Fruit fly (Drosophila melanogaster) whole organism, embryonic: ENCODE results near the gene CAHbeta.

ENCODE experiments used
- Aef1 ChIP-seq: fragments of 200-800 bp; sonication (Bioruptor generic); IDR thresholded peaks from 3 replicates; pipeline ENCODE4 v1.3.6; 2022; ENCODE audit warnings: missing biosample characterization, missing genetic modification characterization
- Bdp1 ChIP-seq: fragments of 200-800 bp; sonication (Bioruptor generic); optimal IDR thresholded peaks from 3 replicates; lab custom pipeline; 2016; ENCODE audit warnings: missing biosample characterization, missing genetic modification characterization
- CG10209 ChIP-seq: fragments of 200-800 bp; sonication (Bioruptor generic); optimal IDR thresholded peaks from 3 replicates; lab custom pipeline; 2017; ENCODE audit warnings: missing biosample characterization, mild to moderate bottlenecking, missing genetic modification characterization, missing genetic modification reagents
- CG1024 ChIP-seq: fragments of 200-800 bp; sonication (Bioruptor generic); IDR thresholded peaks from 2 replicates; pipeline ENCODE4 v1.3.6; 2022; ENCODE audit warnings: missing biosample characterization, missing genetic modification characterization
- CG10267 ChIP-seq: fragments of 200-800 bp; sonication (Bioruptor generic); optimal IDR thresholded peaks from 2 replicates; lab custom pipeline; 2018; ENCODE audit warnings: missing biosample characterization, mild to moderate bottlenecking, missing genetic modification characterization, moderate library complexity
- CG10654 ChIP-seq: fragments of 200-800 bp; sonication (Bioruptor generic); optimal IDR thresholded peaks from 2 replicates; lab custom pipeline; 2016; ENCODE audit warnings: missing biosample characterization, missing genetic modification characterization
- CG10979 ChIP-seq: fragments of 200-800 bp; sonication (Bioruptor generic); optimal IDR thresholded peaks from 2 replicates; lab custom pipeline; 2018; ENCODE audit warnings: missing biosample characterization, mild to moderate bottlenecking, missing genetic modification characterization, moderate library complexity
- CG11093 ChIP-seq: fragments of 200-800 bp; sonication (Bioruptor generic); IDR thresholded peaks from 3 replicates; pipeline ENCODE4 v1.3.6; 2022; ENCODE audit warnings: missing biosample characterization, missing genetic modification characterization
- CG12391 ChIP-seq: fragments of 200-800 bp; sonication (Bioruptor generic); optimal IDR thresholded peaks from 3 replicates; lab custom pipeline; 2018; ENCODE audit warnings: missing biosample characterization, mild to moderate bottlenecking, missing genetic modification characterization, moderate library complexity
- CG1602 ChIP-seq: fragments of 200-800 bp; sonication (Bioruptor generic); optimal IDR thresholded peaks from 3 replicates; lab custom pipeline; 2016; ENCODE audit warnings: missing biosample characterization, missing genetic modification characterization
- CG17829 ChIP-seq: fragments of 200-800 bp; optimal IDR thresholded peaks from 2 replicates; lab custom pipeline; 2019; ENCODE audit warnings: missing biosample characterization, mild to moderate bottlenecking, missing genetic modification characterization, moderate library complexity
- CG3065 ChIP-seq: fragments of 200-800 bp; sonication (Bioruptor generic); optimal IDR thresholded peaks from 2 replicates; lab custom pipeline; 2016; ENCODE audit warnings: missing biosample characterization, missing genetic modification characterization
- CG3281 ChIP-seq: fragments of 200-800 bp; sonication (Bioruptor generic); optimal IDR thresholded peaks from 3 replicates; lab custom pipeline; 2017; ENCODE audit warnings: missing biosample characterization, mild to moderate bottlenecking, missing genetic modification characterization
- CG33213 ChIP-seq: fragments of 200-800 bp; sonication (Bioruptor generic); optimal IDR thresholded peaks from 3 replicates; lab custom pipeline; 2016; ENCODE audit warnings: missing biosample characterization, missing genetic modification characterization
- CG3838 ChIP-seq: fragments of 200-800 bp; sonication (Bioruptor generic); optimal IDR thresholded peaks from 3 replicates; lab custom pipeline; 2016; ENCODE audit warnings: missing biosample characterization, missing genetic modification characterization
- CG6254 ChIP-seq: fragments of 200-800 bp; sonication (Bioruptor generic); optimal IDR thresholded peaks from 3 replicates; lab custom pipeline; 2017; ENCODE audit warnings: mild to moderate bottlenecking, missing biosample characterization, missing genetic modification reagents, missing genetic modification characterization
- CG6791 ChIP-seq: fragments of 200-800 bp; sonication (Bioruptor generic); IDR thresholded peaks from 3 replicates; pipeline ENCODE4 v1.3.6; 2022; ENCODE audit warnings: missing biosample characterization, missing genetic modification characterization; ENCODE audit not compliant: partially characterized antibody
- CG8359 ChIP-seq: fragments of 200-800 bp; sonication (Bioruptor generic); optimal IDR thresholded peaks from 2 replicates; lab custom pipeline; 2017; ENCODE audit warnings: missing biosample characterization, mild to moderate bottlenecking, missing genetic modification characterization, borderline replicate concordance
- CG9797 ChIP-seq: fragments of 200-800 bp; sonication (Bioruptor generic); optimal IDR thresholded peaks from 3 replicates; lab custom pipeline; 2018; ENCODE audit warnings: missing biosample characterization, mild to moderate bottlenecking, missing genetic modification characterization
- Hand ChIP-seq: fragments of 200-800 bp; sonication (Bioruptor generic); optimal IDR thresholded peaks from 2 replicates; lab custom pipeline; 2017; ENCODE audit warnings: mild to moderate bottlenecking, missing biosample characterization, missing genetic modification reagents, missing genetic modification characterization
- HmgZ ChIP-seq: fragments of 200-800 bp; sonication (Bioruptor generic); optimal IDR thresholded peaks from 2 replicates; lab custom pipeline; 2018; ENCODE audit warnings: missing biosample characterization, mild to moderate bottlenecking, missing genetic modification characterization
- Hr78 ChIP-seq, 2 experiments: fragments of 200-800 bp in 1 of 2; fragments of >200 bp in 1 of 2; sonication (Bioruptor generic) in 1 of 2; optimal IDR thresholded peaks; 2 replicates each; lab custom pipeline; 2017 to 2019; ENCODE audit warnings: missing biosample characterization in 2 of 2, missing genetic modification characterization in 2 of 2, mild to moderate bottlenecking in 1 of 2, moderate library complexity in 1 of 2
- Lhr ChIP-seq: fragments of 200-800 bp; sonication (Bioruptor generic); optimal IDR thresholded peaks from 3 replicates; lab custom pipeline; 2017; ENCODE audit warnings: mild to moderate bottlenecking, missing biosample characterization, missing genetic modification reagents, missing genetic modification characterization
- Nf-YC ChIP-seq: fragments of 200-800 bp; optimal IDR thresholded peaks from 3 replicates; lab custom pipeline; 2019; ENCODE audit warnings: missing biosample characterization, mild to moderate bottlenecking, missing genetic modification characterization, moderate library complexity
- Oaz ChIP-seq: fragments of 200-800 bp; sonication (Bioruptor generic); IDR thresholded peaks from 2 replicates; pipeline ENCODE4 v1.3.6; 2022; ENCODE audit warnings: missing biosample characterization, missing genetic modification characterization
- Ptx1 ChIP-seq: fragments of 200-800 bp; sonication (Bioruptor generic); IDR thresholded peaks from 2 replicates; pipeline ENCODE4 v1.3.6; 2022; ENCODE audit warnings: missing biosample characterization, missing genetic modification characterization
- Six4 ChIP-seq: fragments of 200-800 bp; sonication (Bioruptor generic); optimal IDR thresholded peaks from 2 replicates; lab custom pipeline; 2016; ENCODE audit warnings: missing biosample characterization, missing genetic modification characterization
- Sox102F ChIP-seq: fragments of 200-800 bp; sonication (Bioruptor generic); optimal IDR thresholded peaks from 2 replicates; lab custom pipeline; 2018; ENCODE audit warnings: missing biosample characterization, mild to moderate bottlenecking, missing genetic modification characterization, moderate library complexity
- Vsx1 ChIP-seq: fragments of 200-800 bp; sonication (Bioruptor generic); optimal IDR thresholded peaks from 2 replicates; lab custom pipeline; 2017; ENCODE audit warnings: missing biosample characterization, mild to moderate bottlenecking, missing genetic modification characterization, missing genetic modification reagents
- ato ChIP-seq: fragments of 200-800 bp; sonication (Bioruptor generic); IDR thresholded peaks from 2 replicates; pipeline ENCODE4 v1.3.6; 2022; ENCODE audit warnings: missing biosample characterization, missing genetic modification characterization; ENCODE audit not compliant: partially characterized antibody
- bsh ChIP-seq, 2 experiments: fragments of 200-800 bp; sonication (Bioruptor generic); optimal IDR thresholded peaks; 2 replicates each; lab custom pipeline; 2017 to 2018; ENCODE audit warnings: mild to moderate bottlenecking in 2 of 2, missing biosample characterization in 2 of 2, missing genetic modification characterization in 2 of 2, moderate library complexity in 1 of 2
- chinmo ChIP-seq: fragments of 200-800 bp; sonication (Bioruptor generic); IDR thresholded peaks from 4 replicates; pipeline ENCODE4 v1.3.6; 2022; ENCODE audit warnings: missing biosample characterization, missing genetic modification characterization; ENCODE audit not compliant: partially characterized antibody
- dysf ChIP-seq: fragments of 200-800 bp; sonication (Bioruptor generic); IDR thresholded peaks from 3 replicates; pipeline ENCODE4 v1.3.6; 2022; ENCODE audit warnings: missing biosample characterization, missing genetic modification characterization
- ewg ChIP-seq: fragments of 200-800 bp; sonication (Bioruptor generic); optimal IDR thresholded peaks from 3 replicates; lab custom pipeline; 2017; ENCODE audit warnings: mild to moderate bottlenecking, missing biosample characterization, missing genetic modification reagents, missing genetic modification characterization
- gcm ChIP-seq: fragments of 200-800 bp; sonication (Bioruptor generic); optimal IDR thresholded peaks from 2 replicates; lab custom pipeline; 2019; ENCODE audit warnings: missing biosample characterization, mild to moderate bottlenecking, missing genetic modification characterization, moderate library complexity
- grau ChIP-seq: fragments of 200-800 bp; optimal IDR thresholded peaks from 3 replicates; lab custom pipeline; 2019; ENCODE audit warnings: missing biosample characterization, mild to moderate bottlenecking, missing genetic modification characterization, moderate library complexity
- insv ChIP-seq, 2 experiments: fragments of 200-800 bp; sonication (Bioruptor generic); optimal IDR thresholded peaks; 3 replicates each; lab custom pipeline; 2016 to 2018; ENCODE audit warnings: missing biosample characterization in 2 of 2, missing genetic modification characterization in 2 of 2
- kni ChIP-seq: fragments of 200-800 bp; sonication (Bioruptor generic); optimal IDR thresholded peaks from 3 replicates; lab custom pipeline; 2017; ENCODE audit warnings: mild to moderate bottlenecking, missing biosample characterization, missing genetic modification reagents, missing genetic modification characterization
- lmd ChIP-seq: fragments of 200-800 bp; sonication (Bioruptor generic); IDR thresholded peaks from 2 replicates; pipeline ENCODE4 v1.3.6; 2022; ENCODE audit warnings: missing biosample characterization, missing genetic modification characterization
- onecut ChIP-seq: fragments of 200-800 bp; sonication (Bioruptor generic); IDR thresholded peaks from 2 replicates; pipeline ENCODE4 v1.3.6; 2022; ENCODE audit warnings: missing biosample characterization, missing genetic modification characterization
- pros ChIP-seq: fragments of 200-800 bp; sonication (Bioruptor generic); optimal IDR thresholded peaks from 3 replicates; lab custom pipeline; 2019; ENCODE audit warnings: missing biosample characterization, mild to moderate bottlenecking, missing genetic modification characterization, moderate library complexity
- scrt ChIP-seq: fragments of 200-800 bp; sonication (Bioruptor generic); optimal IDR thresholded peaks from 2 replicates; lab custom pipeline; 2018; ENCODE audit warnings: missing biosample characterization, mild to moderate bottlenecking, missing genetic modification characterization, moderate library complexity
- seq ChIP-seq: fragments of 200-800 bp; sonication (Bioruptor generic); IDR thresholded peaks from 2 replicates; pipeline ENCODE4 v1.3.6; 2022; ENCODE audit warnings: missing biosample characterization, missing genetic modification characterization
- slbo ChIP-seq: fragments of 200-800 bp; sonication (Bioruptor generic); IDR thresholded peaks from 2 replicates; pipeline ENCODE4 v1.3.6; 2022; ENCODE audit warnings: missing biosample characterization, missing genetic modification characterization
- tx ChIP-seq: fragments of 200-800 bp; sonication (Bioruptor generic); optimal IDR thresholded peaks from 2 replicates; lab custom pipeline; 2016; ENCODE audit warnings: missing biosample characterization, missing genetic modification characterization
- unpg ChIP-seq: fragments of 200-800 bp; sonication (Bioruptor generic); optimal IDR thresholded peaks from 3 replicates; lab custom pipeline; 2018; ENCODE audit warnings: missing biosample characterization, mild to moderate bottlenecking, missing genetic modification characterization, moderate library complexity
- vvl ChIP-seq: fragments of 200-800 bp; sonication (Bioruptor generic); IDR thresholded peaks from 2 replicates; pipeline ENCODE4 v1.3.6; 2022; ENCODE audit warnings: missing biosample characterization, missing genetic modification characterization

CAHbeta gene

DNA sequence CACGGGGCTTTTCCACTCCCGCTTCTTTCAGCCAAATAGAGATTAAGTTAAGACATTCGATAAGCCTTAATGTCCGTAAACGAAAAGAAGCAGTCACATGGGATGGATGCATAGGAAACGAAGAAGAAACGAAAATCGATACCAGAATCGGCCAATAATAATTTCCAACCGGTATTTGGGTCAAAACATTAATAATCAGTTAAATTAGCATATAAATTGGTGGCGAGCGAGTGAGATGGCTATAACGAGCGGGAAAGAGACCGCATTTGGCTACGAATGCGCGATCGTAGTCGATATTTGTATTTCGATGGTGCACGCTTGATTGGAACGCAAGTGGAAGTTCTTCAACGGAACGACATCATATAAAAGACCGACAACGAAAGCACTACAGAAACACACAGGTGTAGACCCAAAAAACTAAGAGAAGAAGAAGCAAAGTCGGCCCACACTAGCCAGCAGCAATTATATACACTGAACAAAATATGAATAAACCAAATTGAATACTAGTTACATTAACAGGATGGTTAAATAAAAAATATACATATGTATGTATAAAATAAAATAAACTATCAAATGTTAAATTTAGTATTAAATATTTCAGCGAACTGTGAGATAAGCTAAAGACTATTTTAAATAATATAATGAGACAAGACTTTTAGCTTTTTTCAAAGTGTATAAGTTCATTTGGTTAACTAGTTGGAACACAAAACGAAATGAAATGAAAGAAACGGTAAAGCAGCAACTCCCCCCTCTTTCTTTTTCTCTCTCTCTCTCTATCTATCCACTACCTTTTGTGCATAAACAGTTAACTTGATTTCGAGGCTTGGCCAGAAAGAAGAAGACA lies 25.9 kb upstream of the CAHbeta start (continued):
- TF ChIP-seq CG10209 (GFP tag; lab: Kevin White, UChicago) (peak; percentile 41), grau (tag; lab: Kevin White, UChicago) (peak; percentile 70), gcm (peak; percentile 74), Oaz (GFP tag; lab: Robert Waterston, UW) (no peak), CG17829 (tag; lab: Kevin White, UChicago) (peak; percentile 84), Nf-YC (tag; lab: Kevin White, UChicago) (peak; percentile 24), Ptx1 (GFP tag; lab: Robert Waterston, UW) (peak; percentile 63; the same call in 1 of the 2 replicates), Hand (no peak), kni (GFP tag; lab: Kevin White, UChicago) (peak; percentile 89), lmd (no peak; the same call in 1 of the 2 replicates), HmgZ (tag; lab: Kevin White, UChicago) (no peak), CG33213 (GFP tag; lab: Kevin White, UChicago) (no peak), Hr78 (GFP tag; optimal IDR thresholded peaks at IDR 0.05; lab: Kevin White, UChicago) (peak in 1 of 2 experiments; percentile 60), ato (no peak), CG9797 (GFP tag; lab: Kevin White, UChicago) (no peak), chinmo (GFP tag; lab: Robert Waterston, UW) (peak; percentile 76; the same call in 1 of the 4 replicates), pros (GFP tag; lab: Kevin White, UChicago) (peak; percentile 50), Bdp1 (no peak), CG3065 (peak; percentile 22), Six4 (GFP tag; lab: Kevin White, UChicago) (peak; percentile 30), Lhr (peak; percentile 27), Aef1 (no peak), scrt (no peak), unpg (peak; percentile 72), CG10267 (tag; lab: Kevin White, UChicago) (peak; percentile 77), CG10654 (GFP tag; lab: Kevin White, UChicago) (peak; percentile 36), CG3281 (GFP tag; lab: Kevin White, UChicago) (no peak), dysf (GFP tag; lab: Robert Waterston, UW) (peak; percentile 34; the same call in 1 of the 3 replicates), vvl (GFP tag; lab: Robert Waterston, UW) (peak; percentile 74), tx (no peak), CG11093 (no peak), CG6254 (GFP tag; lab: Kevin White, UChicago) (peak; percentile 32), CG1024 (no peak), Sox102F (peak; percentile 86), insv (GFP tag; optimal IDR thresholded peaks at IDR 0.05; lab: Kevin White, UChicago) (no peak), bsh (GFP tag; optimal IDR thresholded peaks at IDR 0.05; lab: Kevin White, UChicago) (peak in 1 of 2 experiments; percentile 83), slbo (GFP tag; lab: Robert Waterston, UW) (no peak), seq (GFP tag; lab: Robert Waterston, UW) (no peak), onecut (peak; percentile 86), CG10979 (tag; lab: Kevin White, UChicago) (peak; percentile 85), CG3838 (GFP tag; lab: Kevin White, UChicago) (no peak), Vsx1 (GFP tag; lab: Kevin White, UChicago) (peak; percentile 3), CG6791 (GFP tag; lab: Robert Waterston, UW) (no peak), CG8359 (GFP tag; lab: Kevin White, UChicago) (no peak), CG1602 (peak; percentile 36), CG12391 (tag; lab: Kevin White, UChicago) (peak; percentile 77), ewg (peak; percentile 30)
